Worm (Caenorhabditis elegans) whole organism, early embryonic: Measurements from ENCODE around the gene nphp-4.

Experiments
- ama-1 ChIP-seq: fragments of 150-350 bp; optimal IDR thresholded peaks from 2 replicates; lab custom pipeline; 2014
- pes-1 ChIP-seq: fragments of 200-800 bp; sonication (Bioruptor generic); IDR thresholded peaks from 2 replicates; pipeline ENCODE4 v1.3.6; 2022; ENCODE audit warnings: missing genetic modification reagents, missing genetic modification characterization, missing compliant biosample characterization

ce11 chrV:11802508-11802907 is 41.0 kb downstream of the nphp-4 start:
- TF ChIP-seq ama-1 (lab: Kevin White, UChicago) (no peak), pes-1 (no peak)
